Worm (Caenorhabditis elegans) whole organism, L1 larva: ENCODE measurements around the gene T25B9.5.

Experiments used
- C34B4.2 ChIP-seq: sonication (generic microtip); optimal IDR thresholded peaks from 2 replicates; lab custom pipeline; 2017; ENCODE audit warnings: mild to moderate bottlenecking, missing genetic modification characterization, missing compliant biosample characterization
- alr-1 ChIP-seq: fragments of 200-800 bp; sonication (Bioruptor generic); optimal IDR thresholded peaks from 2 replicates; lab custom pipeline; 2018; ENCODE audit warnings: borderline replicate concordance, mild to moderate bottlenecking, missing genetic modification characterization, missing compliant biosample characterization

- no peak for TF ChIP-seq alr-1 (tag; lab: Kevin White, UChicago)
- no peak for TF ChIP-seq C34B4.2 (tag; lab: Kevin White, UChicago)
Observed at ce11 chrIV:10711729-10712128, 42.9 kb downstream of the T25B9.5 start, which contains the start of gene glb-21.
